Fruit fly (Drosophila melanogaster) whole organism, embryonic: ENCODE results near the gene enc.

Experiments
- Atf6 ChIP-seq: fragments of 200-800 bp; sonication (Bioruptor generic); IDR thresholded peaks from 2 replicates; pipeline ENCODE4 v1.3.6; 2022; ENCODE audit warnings: missing biosample characterization, missing genetic modification characterization
- CG10321 ChIP-seq: fragments of 200-800 bp; sonication (Bioruptor generic); IDR thresholded peaks from 2 replicates; pipeline ENCODE4 v1.3.6; 2022; ENCODE audit warnings: missing biosample characterization, missing genetic modification characterization
- CG11504 ChIP-seq: fragments of 200-800 bp; sonication (Bioruptor generic); optimal IDR thresholded peaks from 3 replicates; lab custom pipeline; 2019; ENCODE audit warnings: missing biosample characterization, mild to moderate bottlenecking, missing genetic modification characterization, moderate library complexity
- CG11560 ChIP-seq: fragments of 200-800 bp; sonication (Bioruptor generic); IDR thresholded peaks from 3 replicates; pipeline ENCODE4 v1.3.6; 2022; ENCODE audit warnings: missing biosample characterization, missing genetic modification characterization
- CG14965 ChIP-seq: fragments of 200-800 bp; sonication (Bioruptor generic); optimal IDR thresholded peaks from 2 replicates; lab custom pipeline; 2016; ENCODE audit warnings: missing biosample characterization, missing genetic modification characterization, borderline replicate concordance
- CG16779 ChIP-seq: fragments of 200-800 bp; sonication (Bioruptor generic); IDR thresholded peaks from 2 replicates; pipeline ENCODE4 v1.3.6; 2022; ENCODE audit warnings: missing biosample characterization, missing genetic modification characterization
- CG1792 ChIP-seq: fragments of 200-800 bp; sonication (Bioruptor generic); optimal IDR thresholded peaks from 2 replicates; lab custom pipeline; 2016; ENCODE audit warnings: missing biosample characterization, missing genetic modification characterization
- CG18599 ChIP-seq: fragments of 200-800 bp; sonication (Bioruptor generic); optimal IDR thresholded peaks from 3 replicates; lab custom pipeline; 2017; ENCODE audit warnings: missing biosample characterization, missing genetic modification characterization, mild to moderate bottlenecking, moderate library complexity, missing genetic modification reagents
- CG2199 ChIP-seq: fragments of 200-800 bp; sonication (Bioruptor generic); IDR thresholded peaks from 3 replicates; pipeline ENCODE4 v1.3.6; 2022; ENCODE audit warnings: missing biosample characterization, missing genetic modification characterization
- CG31441 ChIP-seq: fragments of 200-800 bp; sonication (Bioruptor generic); IDR thresholded peaks from 2 replicates; pipeline ENCODE4 v1.3.6; 2022; ENCODE audit warnings: missing biosample characterization, missing genetic modification characterization
- CG3407 ChIP-seq: fragments of 200-800 bp; sonication (Bioruptor generic); optimal IDR thresholded peaks from 2 replicates; lab custom pipeline; 2018; ENCODE audit warnings: missing biosample characterization, mild to moderate bottlenecking, missing genetic modification characterization
- CG3726 ChIP-seq: fragments of 200-800 bp; sonication (Bioruptor generic); IDR thresholded peaks from 3 replicates; pipeline ENCODE4, ENCODE4 v1.3.6; 2022; ENCODE audit warnings: missing biosample characterization, missing genetic modification characterization
- CG4730 ChIP-seq: fragments of 200-800 bp; sonication (Bioruptor generic); IDR thresholded peaks from 2 replicates; pipeline ENCODE4 v1.3.6; 2022; ENCODE audit warnings: missing biosample characterization, missing genetic modification characterization
- CG6272 ChIP-seq: fragments of 200-800 bp; sonication (Bioruptor generic); IDR thresholded peaks from 2 replicates; pipeline ENCODE4 v1.3.6; 2022; ENCODE audit warnings: missing biosample characterization, missing genetic modification characterization
- CG6765 ChIP-seq: fragments of 200-800 bp; sonication (Bioruptor generic); optimal IDR thresholded peaks from 3 replicates; lab custom pipeline; 2017; ENCODE audit warnings: missing biosample characterization, mild to moderate bottlenecking, missing genetic modification characterization
- CG7963 ChIP-seq: fragments of 200-800 bp; sonication (Bioruptor generic); IDR thresholded peaks from 3 replicates; pipeline ENCODE4 v1.3.6; 2022; ENCODE audit warnings: missing biosample characterization, missing genetic modification characterization; ENCODE audit not compliant: partially characterized antibody
- CG8359 ChIP-seq: fragments of 200-800 bp; sonication (Bioruptor generic); optimal IDR thresholded peaks from 2 replicates; lab custom pipeline; 2017; ENCODE audit warnings: missing biosample characterization, mild to moderate bottlenecking, missing genetic modification characterization, borderline replicate concordance
- CG9215 ChIP-seq: fragments of 200-800 bp; sonication (Bioruptor generic); IDR thresholded peaks from 2 replicates; pipeline ENCODE4 v1.3.6; 2022; ENCODE audit warnings: missing biosample characterization, missing genetic modification characterization
- Deaf1 ChIP-seq: fragments of 200-800 bp; optimal IDR thresholded peaks from 3 replicates; lab custom pipeline; 2019; ENCODE audit warnings: missing biosample characterization, mild to moderate bottlenecking, missing genetic modification characterization, moderate library complexity
- Drgx ChIP-seq: fragments of 200-800 bp; sonication (Bioruptor generic); IDR thresholded peaks from 2 replicates; pipeline ENCODE4 v1.3.6; 2022; ENCODE audit warnings: missing biosample characterization, missing genetic modification characterization
- Fer2 ChIP-seq: fragments of 200-800 bp; sonication (Bioruptor generic); optimal IDR thresholded peaks from 2 replicates; lab custom pipeline; 2018; ENCODE audit warnings: missing biosample characterization, mild to moderate bottlenecking, missing genetic modification characterization, moderate library complexity
- HHEX ChIP-seq: fragments of 200-800 bp; sonication (Bioruptor generic); optimal IDR thresholded peaks from 3 replicates; lab custom pipeline; 2017; ENCODE audit warnings: missing biosample characterization, mild to moderate bottlenecking, missing genetic modification characterization, missing genetic modification reagents
- Hr3 ChIP-seq: fragments of 200-800 bp; sonication (Bioruptor generic); optimal IDR thresholded peaks from 3 replicates; lab custom pipeline; 2016; ENCODE audit warnings: missing biosample characterization, missing genetic modification characterization
- Kr ChIP-seq: fragments of 200-800 bp; sonication (Bioruptor generic); optimal IDR thresholded peaks from 2 replicates; lab custom pipeline; 2017; ENCODE audit warnings: missing biosample characterization, mild to moderate bottlenecking, missing genetic modification characterization
- Med ChIP-seq: fragments of 200-800 bp; sonication (Bioruptor generic); peaks from one replicate; lab custom pipeline; 2016; ENCODE audit warnings: missing biosample characterization, missing genetic modification characterization, mild to moderate bottlenecking, inconsistent platforms, moderate library complexity
- Oaz ChIP-seq: fragments of 200-800 bp; sonication (Bioruptor generic); IDR thresholded peaks from 2 replicates; pipeline ENCODE4 v1.3.6; 2022; ENCODE audit warnings: missing biosample characterization, missing genetic modification characterization
- Opbp ChIP-seq: fragments of 200-800 bp; sonication (Bioruptor generic); IDR thresholded peaks from 3 replicates; pipeline ENCODE4 v1.3.6; 2022; ENCODE audit warnings: missing biosample characterization, missing genetic modification characterization; ENCODE audit not compliant: partially characterized antibody
- abd-A ChIP-seq: fragments of 200-800 bp; sonication (Bioruptor generic); optimal IDR thresholded peaks from 3 replicates; lab custom pipeline; 2019; ENCODE audit warnings: missing biosample characterization, mild to moderate bottlenecking, missing genetic modification characterization, moderate library complexity
- ac ChIP-seq: fragments of 200-800 bp; sonication (Bioruptor generic); optimal IDR thresholded peaks from 3 replicates; lab custom pipeline; 2017; ENCODE audit warnings: missing biosample characterization, mild to moderate bottlenecking, missing genetic modification characterization
- ase ChIP-seq: fragments of 200-800 bp; sonication (Bioruptor generic); IDR thresholded peaks from 3 replicates; pipeline ENCODE4 v1.3.6; 2022; ENCODE audit warnings: missing biosample characterization, missing genetic modification characterization
- cg ChIP-seq: fragments of 200-800 bp; sonication (Bioruptor generic); optimal IDR thresholded peaks from 3 replicates; lab custom pipeline; 2019; ENCODE audit warnings: missing biosample characterization, mild to moderate bottlenecking, missing genetic modification characterization, moderate library complexity
- crol ChIP-seq: fragments of 200-800 bp; sonication (Bioruptor generic); IDR thresholded peaks from 2 replicates; pipeline ENCODE4 v1.3.6; 2022; ENCODE audit warnings: missing biosample characterization, missing genetic modification characterization
- cwo ChIP-seq: fragments of 200-800 bp; sonication (Bioruptor generic); optimal IDR thresholded peaks from 3 replicates; lab custom pipeline; 2017; ENCODE audit warnings: missing biosample characterization, missing genetic modification characterization, mild to moderate bottlenecking, moderate library complexity, missing genetic modification reagents
- dpn ChIP-seq, 2 experiments: fragments of 200-800 bp; sonication (Bioruptor generic); optimal IDR thresholded peaks; 3 replicates each; lab custom pipeline; 2016; ENCODE audit warnings: missing biosample characterization in 2 of 2, missing genetic modification characterization in 2 of 2
- eve ChIP-seq, 2 experiments: fragments of >200 bp; optimal IDR thresholded peaks; 2 replicates each; lab custom pipeline; 2017; ENCODE audit warnings: missing biosample characterization in 2 of 2, missing genetic modification characterization in 2 of 2
- ftz-f1 ChIP-seq: fragments of 200-800 bp; sonication (Bioruptor generic); optimal IDR thresholded peaks from 2 replicates; lab custom pipeline; 2016; ENCODE audit warnings: missing biosample characterization, missing genetic modification characterization
- gcm2 ChIP-seq: fragments of 200-800 bp; sonication (Bioruptor generic); optimal IDR thresholded peaks from 2 replicates; lab custom pipeline; 2016; ENCODE audit warnings: missing biosample characterization, missing genetic modification characterization
- inv ChIP-seq: fragments of 200-800 bp; sonication (Bioruptor generic); IDR thresholded peaks from 2 replicates; pipeline ENCODE4 v1.3.6; 2022; ENCODE audit warnings: missing biosample characterization, missing genetic modification characterization; ENCODE audit not compliant: partially characterized antibody
- kah ChIP-seq: fragments of 200-800 bp; sonication (Bioruptor generic); optimal IDR thresholded peaks from 2 replicates; lab custom pipeline; 2018; ENCODE audit warnings: missing biosample characterization, mild to moderate bottlenecking, missing genetic modification characterization
- knrl ChIP-seq: fragments of 200-800 bp; sonication (Bioruptor generic); IDR thresholded peaks from 3 replicates; pipeline ENCODE4 v1.3.6; 2022; ENCODE audit warnings: missing biosample characterization, missing genetic modification characterization; ENCODE audit not compliant: partially characterized antibody
- nerfin-2 ChIP-seq: fragments of 200-800 bp; sonication (Bioruptor generic); IDR thresholded peaks from 2 replicates; pipeline ENCODE4 v1.3.6; 2022; ENCODE audit warnings: missing biosample characterization, missing genetic modification characterization; ENCODE audit not compliant: partially characterized antibody
- psq ChIP-seq: fragments of 200-800 bp; sonication (Bioruptor generic); optimal IDR thresholded peaks from 2 replicates; lab custom pipeline; 2017; ENCODE audit warnings: missing biosample characterization, missing genetic modification characterization
- pzg ChIP-seq: fragments of 200-800 bp; sonication (Bioruptor generic); optimal IDR thresholded peaks from 3 replicates; lab custom pipeline; 2018; ENCODE audit warnings: missing biosample characterization, mild to moderate bottlenecking, missing genetic modification characterization, moderate library complexity
- scrt ChIP-seq: fragments of 200-800 bp; sonication (Bioruptor generic); optimal IDR thresholded peaks from 2 replicates; lab custom pipeline; 2018; ENCODE audit warnings: missing biosample characterization, mild to moderate bottlenecking, missing genetic modification characterization, moderate library complexity
- sim ChIP-seq: fragments of 200-800 bp; sonication (Bioruptor generic); IDR thresholded peaks from 2 replicates; pipeline ENCODE4 v1.3.6; 2022; ENCODE audit warnings: missing biosample characterization, missing genetic modification characterization
- sima ChIP-seq: fragments of 200-800 bp; sonication (Bioruptor generic); optimal IDR thresholded peaks from 2 replicates; lab custom pipeline; 2016; ENCODE audit warnings: missing biosample characterization, missing genetic modification characterization
- sisA ChIP-seq: fragments of 200-800 bp; sonication (Bioruptor generic); IDR thresholded peaks from 2 replicates; pipeline ENCODE4 v1.3.6; 2022; ENCODE audit warnings: missing biosample characterization, missing genetic modification characterization
- tll ChIP-seq, 2 experiments: fragments of 200-800 bp in 1 of 2; fragments of >200 bp in 1 of 2; sonication (Bioruptor generic) in 1 of 2; optimal IDR thresholded peaks; 2 replicates each; lab custom pipeline; 2017 to 2019; ENCODE audit warnings: missing biosample characterization in 2 of 2, missing genetic modification characterization in 2 of 2, mild to moderate bottlenecking in 1 of 2, moderate library complexity in 1 of 2
- toy ChIP-seq: fragments of 200-800 bp; sonication (Bioruptor generic); IDR thresholded peaks from 2 replicates; pipeline ENCODE4 v1.3.6; 2022; ENCODE audit warnings: missing biosample characterization, missing genetic modification characterization
- wdn ChIP-seq: fragments of 200-800 bp; sonication (Bioruptor generic); IDR thresholded peaks from 2 replicates; pipeline ENCODE4 v1.3.6; 2022; ENCODE audit warnings: missing biosample characterization, missing genetic modification characterization
- yki ChIP-seq: fragments of >200 bp; optimal IDR thresholded peaks from 3 replicates; lab custom pipeline; 2018

enc gene

dm6 chr3L:3770823-3771222 is 47.7 kb upstream of the enc start (continued):
- TF ChIP-seq ac (GFP tag; lab: Kevin White, UChicago) (no peak), knrl (GFP tag; lab: Robert Waterston, UW) (no peak), CG6765 (GFP tag; lab: Kevin White, UChicago) (no peak), Oaz (GFP tag; lab: Robert Waterston, UW) (no peak), sima (no peak), cwo (GFP tag; lab: Kevin White, UChicago) (peak; percentile 89), CG10321 (no peak), CG18599 (peak; percentile 47), Atf6 (GFP tag; lab: Robert Waterston, UW) (peak; percentile 53; the same call in 1 of the 2 replicates), CG1792 (GFP tag; lab: Kevin White, UChicago) (no peak), kah (GFP tag; lab: Kevin White, UChicago) (no peak), Opbp (GFP tag; lab: Robert Waterston, UW) (no peak), sisA (GFP tag; lab: Robert Waterston, UW) (peak; percentile 35; the same call in 1 of the 2 replicates), scrt (GFP tag; lab: Kevin White, UChicago) (peak; percentile 21), CG6272 (GFP tag; lab: Robert Waterston, UW) (no peak), Hr3 (no peak), abd-A (tag; lab: Kevin White, UChicago) (no peak), Med (GFP tag; lab: Kevin White, UChicago) (peak; percentile 90), CG4730 (no peak; the same call in 1 of the 2 replicates), dpn (GFP tag; optimal IDR thresholded peaks at IDR 0.05; lab: Kevin White, UChicago) (peak in 1 of 2 experiments; percentile 33), ase (GFP tag; lab: Robert Waterston, UW) (no peak), CG16779 (GFP tag; lab: Robert Waterston, UW) (0 out of 2 replicates have a peak, but pooled peaks have one; percentile 44), Drgx (GFP tag; lab: Robert Waterston, UW) (no peak), CG3726 (GFP tag; lab: Robert Waterston, UW) (no peak), CG31441 (no peak), eve (GFP tag; optimal IDR thresholded peaks at IDR 0.05; lab: Kevin White, UChicago) (no peak), CG8359 (GFP tag; lab: Kevin White, UChicago) (no peak), Deaf1 (tag; lab: Kevin White, UChicago) (no peak), tll (GFP tag; optimal IDR thresholded peaks at IDR 0.05; lab: Kevin White, UChicago) (no peak), CG9215 (GFP tag; lab: Robert Waterston, UW) (peak; percentile 47; the same call in 1 of the 2 replicates), inv (GFP tag; lab: Robert Waterston, UW) (no peak), cg (no peak), gcm2 (GFP tag; lab: Kevin White, UChicago) (no peak), CG7963 (GFP tag; lab: Robert Waterston, UW) (no peak), crol (GFP tag; lab: Robert Waterston, UW) (no peak), wdn (GFP tag; lab: Robert Waterston, UW) (peak; percentile 65), CG14965 (GFP tag; lab: Kevin White, UChicago) (no peak), nerfin-2 (GFP tag; lab: Robert Waterston, UW) (no peak), Fer2 (tag; lab: Kevin White, UChicago) (no peak), Kr (GFP tag; lab: Kevin White, UChicago) (no peak), psq (GFP tag; lab: Kevin White, UChicago) (no peak), ftz-f1 (GFP tag; lab: Kevin White, UChicago) (no peak), CG2199 (GFP tag; lab: Robert Waterston, UW) (no peak), CG11560 (tag; lab: Robert Waterston, UW) (no peak), sim (GFP tag; lab: Robert Waterston, UW) (no peak), CG3407 (GFP tag; lab: Kevin White, UChicago) (no peak), toy (GFP tag; lab: Robert Waterston, UW) (no peak), HHEX (GFP tag; lab: Kevin White, UChicago) (peak; percentile 50), pzg (GFP tag; lab: Kevin White, UChicago) (no peak), yki (lab: Kevin White, UChicago) (no peak), CG11504 (tag; lab: Kevin White, UChicago) (peak; percentile 62)
